Fruit fly (Drosophila melanogaster) whole organism, embryonic: ENCODE data around the gene CG31245.

Source experiments
- CG10147 ChIP-seq: fragments of 200-800 bp; sonication (Bioruptor generic); optimal IDR thresholded peaks from 2 replicates; lab custom pipeline; 2019; ENCODE audit warnings: missing biosample characterization, mild to moderate bottlenecking, missing genetic modification characterization, moderate library complexity
- CG14860 ChIP-seq: fragments of 200-800 bp; sonication (Bioruptor generic); IDR thresholded peaks from 3 replicates; pipeline ENCODE4 v1.3.6; 2022; ENCODE audit warnings: missing biosample characterization, missing genetic modification characterization; ENCODE audit not compliant: partially characterized antibody
- CG3995 ChIP-seq: fragments of 200-800 bp; sonication (Bioruptor generic); optimal IDR thresholded peaks from 3 replicates; lab custom pipeline; 2016; ENCODE audit warnings: missing biosample characterization, missing genetic modification characterization
- CG9437 ChIP-seq: fragments of 200-800 bp; sonication (Bioruptor generic); optimal IDR thresholded peaks from 2 replicates; lab custom pipeline; 2018; ENCODE audit warnings: missing biosample characterization, mild to moderate bottlenecking, missing genetic modification characterization
- E2f2 ChIP-seq: fragments of 200-800 bp; sonication (Bioruptor generic); IDR thresholded peaks from 2 replicates; pipeline ENCODE4 v1.3.6; 2022; ENCODE audit warnings: missing biosample characterization, missing genetic modification characterization
- Ssrp ChIP-seq: fragments of 200-800 bp; sonication (Bioruptor generic); optimal IDR thresholded peaks from 2 replicates; lab custom pipeline; 2018; ENCODE audit warnings: missing biosample characterization, mild to moderate bottlenecking, missing genetic modification characterization, moderate library complexity
- chif ChIP-seq, 2 experiments: fragments of 200-800 bp; sonication (Bioruptor generic); optimal IDR thresholded peaks; 3 replicates each; lab custom pipeline; 2016; ENCODE audit warnings: missing biosample characterization in 2 of 2, missing genetic modification characterization in 2 of 2
- ssp ChIP-seq: fragments of 200-800 bp; sonication (Bioruptor generic); IDR thresholded peaks from 2 replicates; pipeline ENCODE4 v1.3.6; 2022; ENCODE audit warnings: missing biosample characterization, missing genetic modification characterization
- tap ChIP-seq: fragments of 200-800 bp; optimal IDR thresholded peaks from 3 replicates; lab custom pipeline; 2019; ENCODE audit warnings: missing biosample characterization, mild to moderate bottlenecking, missing genetic modification characterization, moderate library complexity

DNA sequence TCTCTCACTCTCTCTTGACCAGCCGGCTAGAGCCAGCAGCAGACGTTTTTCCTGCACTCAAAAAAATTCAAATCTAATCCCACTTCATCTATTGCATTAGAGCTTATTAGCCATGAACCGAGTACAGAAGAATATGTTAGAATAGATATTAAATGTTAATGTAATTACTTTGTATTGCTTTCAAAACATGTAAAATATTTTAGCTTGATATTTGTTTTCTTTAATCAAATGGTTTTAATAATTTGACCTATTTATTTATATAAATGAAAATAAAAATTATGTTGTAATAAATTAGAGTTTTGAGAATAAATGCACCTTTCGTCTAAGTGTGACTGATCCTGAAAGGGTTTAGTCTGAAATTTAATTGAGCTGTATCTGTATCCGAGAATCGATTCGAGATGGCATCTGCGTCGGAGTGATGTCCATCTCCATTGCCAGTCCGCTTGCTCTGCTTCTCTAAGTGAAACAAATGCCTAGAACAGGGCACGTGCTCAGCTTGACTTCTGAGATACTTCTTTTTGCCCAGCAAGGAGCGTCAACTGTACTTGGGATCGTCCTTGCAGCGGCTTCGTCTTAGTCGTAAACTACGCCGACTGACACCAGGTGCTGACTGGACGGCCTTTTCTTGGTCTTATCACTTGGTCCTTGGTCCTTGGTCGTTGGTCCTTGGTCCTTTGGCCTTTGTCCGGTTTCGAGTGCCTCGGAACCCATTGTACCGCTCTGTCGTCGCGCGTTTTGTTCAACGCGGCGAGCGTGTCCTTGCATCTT is 36.5 kb downstream of the CG31245 start:
- TF ChIP-seq ssp (GFP tag; lab: Robert Waterston, UW) (no peak), CG3995 (GFP tag; lab: Kevin White, UChicago) (no peak), CG9437 (GFP tag; lab: Kevin White, UChicago) (no peak), E2f2 (GFP tag; lab: Robert Waterston, UW) (no peak), tap (tag; lab: Kevin White, UChicago) (no peak), CG14860 (GFP tag; lab: Robert Waterston, UW) (no peak), CG10147 (GFP tag; lab: Kevin White, UChicago) (no peak), chif (GFP tag; optimal IDR thresholded peaks at IDR 0.05; lab: Kevin White, UChicago) (no peak), Ssrp (tag; lab: Kevin White, UChicago) (no peak)
